Worm (Caenorhabditis elegans) whole organism, midembryonic: Measurements from ENCODE around the gene dph-5.

Experiments used
- T22C8.4 ChIP-seq: fragments of 200-800 bp; sonication (Bioruptor generic); IDR thresholded peaks from 2 replicates; pipeline ENCODE4 v1.3.6; 2022; ENCODE audit warnings: missing genetic modification characterization, missing compliant biosample characterization
- cog-1 ChIP-seq: sonication (generic microtip); optimal IDR thresholded peaks from 2 replicates; lab custom pipeline; 2016; ENCODE audit warnings: missing genetic modification characterization, missing compliant biosample characterization
- flt-1 ChIP-seq: fragments of 200-800 bp; sonication (Bioruptor generic); IDR thresholded peaks from 2 replicates; pipeline ENCODE4 v1.3.6; 2022; ENCODE audit warnings: missing genetic modification characterization, missing compliant biosample characterization
- klf-2 ChIP-seq: fragments of 200-800 bp; sonication (Bioruptor generic); conservative IDR thresholded peaks from 2 replicates; pipeline ENCODE4 v1.3.6; 2022; ENCODE audit warnings: missing genetic modification reagents, missing genetic modification characterization, missing compliant biosample characterization
- med-1 ChIP-seq: sonication (generic microtip); optimal IDR thresholded peaks from 2 replicates; lab custom pipeline; 2017; ENCODE audit warnings: missing genetic modification characterization, mild to moderate bottlenecking, missing compliant biosample characterization, antibody characterized with exemption, missing genetic modification reagents; ENCODE audit not compliant: insufficient read depth
- ref-1 ChIP-seq: fragments of 200-800 bp; sonication (Bioruptor generic); conservative IDR thresholded peaks from 2 replicates; pipeline ENCODE4 v1.3.6; 2022; ENCODE audit warnings: missing genetic modification reagents, missing genetic modification characterization, missing compliant biosample characterization
- tab-1 ChIP-seq: fragments of 200-800 bp; sonication (Bioruptor generic); IDR thresholded peaks from 2 replicates; pipeline ENCODE4 v1.3.6; 2022; ENCODE audit warnings: missing genetic modification characterization, missing compliant biosample characterization
- ztf-23 ChIP-seq: fragments of 200-800 bp; sonication (Bioruptor generic); IDR thresholded peaks from 2 replicates; pipeline ENCODE4 v1.3.6; 2022; ENCODE audit warnings: missing genetic modification reagents, missing genetic modification characterization, missing compliant biosample characterization
- ztf-29 ChIP-seq: fragments of 200-800 bp; sonication (Bioruptor generic); IDR thresholded peaks from 2 replicates; pipeline ENCODE4 v1.3.6; 2022; ENCODE audit warnings: missing genetic modification reagents, missing genetic modification characterization, missing compliant biosample characterization

Gene dph-5

DNA sequence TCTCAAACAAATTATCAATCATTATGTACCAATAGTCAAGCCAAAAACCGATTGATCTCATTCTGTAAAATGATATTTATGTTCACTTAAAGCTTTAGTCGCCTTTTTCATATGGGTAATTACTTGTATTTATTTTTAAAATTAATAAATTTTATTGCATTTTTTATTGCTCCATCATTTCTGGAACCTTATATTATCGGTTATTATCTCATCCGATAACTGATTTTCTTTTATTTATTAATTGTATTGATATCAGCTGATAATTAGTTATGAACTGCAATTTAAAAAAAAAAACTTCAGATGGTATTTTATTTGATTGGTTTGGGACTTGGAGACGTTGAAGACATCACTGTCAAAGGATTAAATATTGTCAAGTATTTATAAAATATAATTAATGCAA is at the start of gene dph-5:
Gene dph-5, plus strand, starts transcription at position 301 of the 400 bp plus-strand sequence.
- TF ChIP-seq ztf-23 (GFP tag; lab: Robert Waterston, UW) (no peak), klf-2 (GFP tag; lab: Robert Waterston, UW) (no peak), cog-1 (tag; lab: Kevin White, UChicago) (no peak), ztf-29 (GFP tag; lab: Robert Waterston, UW) (no peak), med-1 (GFP tag; lab: Kevin White, UChicago) (no peak), flt-1 (GFP tag; lab: Robert Waterston, UW) (no peak), tab-1 (GFP tag; lab: Robert Waterston, UW) (no peak), T22C8.4 (GFP tag; lab: Robert Waterston, UW) (no peak), ref-1 (GFP tag; lab: Robert Waterston, UW) (no peak)

DNA sequence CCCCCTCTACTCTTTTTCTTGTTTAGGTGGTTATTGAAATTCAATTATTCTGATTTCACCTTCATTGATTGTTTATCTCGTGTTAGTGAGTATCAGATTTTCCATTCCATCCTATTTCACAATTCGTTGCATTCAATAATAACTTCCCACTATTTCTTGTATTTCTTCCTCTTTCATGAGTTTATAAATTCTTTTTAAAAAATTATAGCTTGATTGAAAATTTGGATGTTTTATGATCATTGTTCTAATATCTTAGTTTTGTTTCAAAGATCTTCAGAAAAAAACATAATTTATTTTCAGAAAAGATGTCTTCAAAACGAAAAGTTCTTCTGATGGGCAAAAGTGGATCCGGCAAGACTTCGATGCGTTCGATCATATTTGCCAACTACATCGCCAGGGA is 48.9 kb upstream of the dph-5 start, which contains the start of gene raga-1:
Gene raga-1, plus strand, starts transcription at position 301 of the 400 bp plus-strand sequence.
- no peak for TF ChIP-seq T22C8.4 (GFP tag; lab: Robert Waterston, UW)
- TF ChIP-seq ztf-29 (GFP tag; lab: Robert Waterston, UW) = no peak
- TF ChIP-seq med-1 (GFP tag; lab: Kevin White, UChicago) = no peak
- no peak for TF ChIP-seq flt-1 (GFP tag; lab: Robert Waterston, UW)
- no peak for TF ChIP-seq klf-2 (GFP tag; lab: Robert Waterston, UW)
- no peak for TF ChIP-seq ref-1 (GFP tag; lab: Robert Waterston, UW)

DNA sequence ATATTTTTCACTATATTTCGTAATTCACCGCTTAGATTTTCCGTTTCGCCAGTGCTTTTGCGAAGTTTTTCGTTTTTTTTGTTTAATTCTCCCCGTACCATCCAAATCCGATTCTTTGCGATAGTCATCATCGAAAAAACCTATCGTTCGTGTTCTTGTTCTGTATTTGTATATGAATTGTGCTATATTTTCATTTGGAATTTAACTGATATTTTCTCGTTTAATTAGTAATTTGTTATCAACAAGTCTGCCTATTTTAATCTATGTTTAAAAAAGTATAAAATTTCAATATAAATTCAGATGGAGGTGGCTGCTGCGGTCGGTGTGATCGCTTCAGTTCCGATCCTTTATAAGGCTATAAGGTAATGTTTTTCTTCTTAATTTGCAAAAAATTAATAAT is 47.4 kb upstream of the dph-5 start, which contains the start of gene samp-1:
Gene samp-1, plus strand, starts transcription at position 301 of the 400 bp plus-strand sequence.
- TF ChIP-seq cog-1 (tag; lab: Kevin White, UChicago) = no peak
- no peak for TF ChIP-seq tab-1 (GFP tag; lab: Robert Waterston, UW)
- TF ChIP-seq med-1 (GFP tag; lab: Kevin White, UChicago) = no peak
- TF ChIP-seq T22C8.4 (GFP tag; lab: Robert Waterston, UW) = no peak
- no peak for TF ChIP-seq ztf-23 (GFP tag; lab: Robert Waterston, UW)
- TF ChIP-seq ztf-29 (GFP tag; lab: Robert Waterston, UW) = no peak
- no peak for TF ChIP-seq klf-2 (GFP tag; lab: Robert Waterston, UW)
- TF ChIP-seq ref-1 (GFP tag; lab: Robert Waterston, UW) = no peak

DNA sequence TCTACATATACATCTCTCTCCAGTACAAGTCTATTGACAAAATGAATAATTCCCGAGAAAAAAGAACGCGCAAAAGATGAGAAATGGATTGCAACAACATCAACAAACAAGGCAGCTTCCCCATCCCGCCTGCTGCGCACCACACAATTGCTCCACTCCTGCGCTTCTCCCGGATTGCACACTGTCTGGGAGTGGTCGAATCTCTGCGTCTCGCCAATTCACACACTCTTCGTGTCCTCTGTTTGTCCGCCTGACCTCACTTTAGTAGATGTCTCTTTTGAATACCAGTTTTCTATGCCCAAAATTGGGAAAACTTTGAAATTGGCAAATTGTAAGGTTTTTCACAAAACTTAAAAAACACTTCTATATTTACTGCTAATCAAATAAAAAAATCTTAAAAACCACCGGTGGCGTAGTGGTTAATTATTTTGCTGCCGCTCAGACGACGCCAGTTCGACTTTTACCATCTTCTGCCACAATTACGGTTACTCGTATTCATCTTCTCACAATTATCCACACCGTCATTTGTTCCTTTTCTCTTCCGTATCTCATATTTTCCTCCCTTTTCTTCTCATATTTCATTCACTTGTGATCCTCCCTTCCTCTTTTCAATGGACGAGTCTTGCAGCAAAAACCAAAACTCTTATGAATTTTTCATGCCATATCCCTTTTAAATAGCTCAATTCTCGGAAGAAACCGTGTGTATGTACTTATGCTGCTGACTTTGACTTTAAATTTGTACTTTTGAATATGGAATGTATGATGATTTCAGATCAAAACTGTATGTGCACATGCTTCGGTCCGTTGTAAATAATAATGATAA is 44.2 kb upstream of the dph-5 start, which contains the start of gene rsf-1:
Gene rsf-1, plus strand, starts transcription at position 773 of the 823 bp plus-strand sequence.
- TF ChIP-seq flt-1 (GFP tag; lab: Robert Waterston, UW) = no peak
- TF ChIP-seq cog-1 (tag; lab: Kevin White, UChicago) = peak; percentile 44

DNA sequence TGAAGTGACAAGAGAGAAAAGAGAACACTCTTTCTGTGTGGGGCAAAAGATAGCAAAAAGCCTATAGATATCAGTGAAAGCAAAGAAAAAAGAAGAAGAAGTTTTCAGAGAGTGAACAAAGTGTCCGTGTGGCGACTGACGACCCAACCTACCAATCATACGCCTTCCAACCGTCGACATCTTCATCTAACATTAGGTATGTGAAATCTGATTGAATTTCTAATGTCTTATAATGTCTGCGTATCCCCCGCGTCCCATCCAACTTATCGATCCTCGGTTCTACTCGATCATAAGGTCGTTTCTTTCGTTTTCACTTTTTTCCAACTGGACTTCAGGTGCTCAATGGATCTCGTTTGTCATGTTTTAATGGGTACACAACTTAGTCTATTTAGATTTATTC is 42.7 kb upstream of the dph-5 start:
- no peak for TF ChIP-seq tab-1 (GFP tag; lab: Robert Waterston, UW)
- TF ChIP-seq ztf-23 (GFP tag; lab: Robert Waterston, UW) = no peak

DNA sequence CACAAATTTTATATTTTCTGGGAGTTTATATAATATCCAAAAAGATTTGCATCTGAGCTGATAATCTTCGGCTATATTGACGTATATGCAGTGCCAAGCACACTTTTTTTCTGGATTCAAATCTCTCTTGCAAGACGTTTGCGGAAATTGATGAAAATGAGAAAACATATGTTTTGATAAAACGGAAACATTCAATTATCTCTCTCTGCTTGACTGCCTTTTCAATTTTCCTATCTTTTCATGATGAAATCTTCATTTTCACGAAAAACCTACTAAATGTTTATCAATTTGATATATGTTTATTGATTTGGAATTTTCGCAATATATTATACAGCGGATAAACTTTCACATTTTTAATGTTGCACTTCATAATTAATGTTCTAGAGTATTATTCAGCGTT is 42.0 kb upstream of the dph-5 start:
- TF ChIP-seq ztf-23 (GFP tag; lab: Robert Waterston, UW) (no peak), ref-1 (GFP tag; lab: Robert Waterston, UW) (no peak), T22C8.4 (GFP tag; lab: Robert Waterston, UW) (no peak), klf-2 (GFP tag; lab: Robert Waterston, UW) (no peak), flt-1 (GFP tag; lab: Robert Waterston, UW) (no peak), med-1 (GFP tag; lab: Kevin White, UChicago) (no peak), ztf-29 (GFP tag; lab: Robert Waterston, UW) (no peak), tab-1 (GFP tag; lab: Robert Waterston, UW) (no peak), cog-1 (tag; lab: Kevin White, UChicago) (no peak)

DNA sequence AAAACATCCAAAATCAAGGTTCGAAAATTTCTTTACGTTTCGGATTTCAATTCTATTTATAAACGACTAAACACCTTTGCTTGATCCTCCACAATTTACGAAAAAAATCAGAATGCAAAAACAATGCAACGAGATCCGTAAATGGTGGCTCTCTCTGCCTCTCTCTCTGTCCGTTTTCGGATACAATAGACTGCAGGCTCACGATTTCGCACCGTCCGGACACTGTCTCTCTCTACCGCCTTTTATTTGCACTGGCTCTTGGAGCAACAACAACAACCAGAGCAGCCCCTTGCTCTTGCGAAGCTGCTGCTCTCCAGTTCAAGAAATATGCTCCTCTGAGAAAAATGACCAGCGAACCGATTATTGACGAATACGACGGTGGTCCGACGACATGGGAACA is 37.8 kb upstream of the dph-5 start, which contains the start of gene T24F1.7:
Gene T24F1.7, plus strand, starts transcription at position 301 of the 400 bp plus-strand sequence.
- no peak for TF ChIP-seq klf-2 (GFP tag; lab: Robert Waterston, UW)
- 0 out of 2 replicates have a peak, but pooled peaks have one; percentile 13 for TF ChIP-seq tab-1 (GFP tag; lab: Robert Waterston, UW)

DNA sequence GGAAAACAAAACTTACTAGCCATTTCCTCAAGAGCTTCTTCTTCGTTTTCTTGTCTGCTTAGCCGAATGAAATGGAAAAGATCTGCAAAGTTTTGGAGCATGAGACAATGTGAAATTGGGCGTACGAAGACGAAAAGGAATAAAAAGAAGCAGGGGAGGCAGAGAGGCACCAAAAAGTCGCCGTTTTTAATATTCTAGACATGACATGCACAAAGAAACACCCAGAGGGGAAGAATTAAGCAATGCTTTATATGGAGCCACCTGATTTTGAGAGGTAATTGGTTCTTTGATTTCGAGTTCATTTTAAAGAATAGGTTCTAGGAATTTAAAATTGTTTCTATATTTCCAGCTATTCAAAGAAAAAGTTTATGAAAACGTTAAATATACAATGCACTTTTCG is 35.8 kb upstream of the dph-5 start, which contains the start of gene T24F1.4:
Gene T24F1.4, minus strand, starts transcription at position 101 of the 400 bp plus-strand sequence.
- TF ChIP-seq tab-1 (GFP tag; lab: Robert Waterston, UW) = no peak
- TF ChIP-seq T22C8.4 (GFP tag; lab: Robert Waterston, UW) = no peak
- TF ChIP-seq ztf-23 (GFP tag; lab: Robert Waterston, UW) = no peak

DNA sequence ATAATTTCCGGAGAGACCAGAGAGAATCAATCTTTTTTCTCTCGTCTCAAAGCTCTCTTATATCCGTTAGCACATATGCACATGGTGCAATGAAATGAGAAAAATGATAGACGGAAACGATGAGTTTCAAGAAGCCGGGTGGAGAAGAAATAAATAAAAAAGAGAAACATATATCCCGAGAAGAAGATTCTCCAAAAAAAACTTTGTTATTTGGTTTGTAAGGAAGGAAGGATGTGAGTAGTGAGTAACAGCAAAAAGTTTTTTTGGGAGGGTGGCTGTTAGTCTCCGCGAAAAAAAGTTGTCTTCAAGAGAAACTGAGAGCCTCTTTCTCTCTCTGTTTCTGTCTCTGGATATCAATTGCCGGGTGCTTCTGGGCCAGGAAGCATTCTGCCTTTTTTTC is 33.3 kb upstream of the dph-5 start:
- TF ChIP-seq klf-2 (GFP tag; lab: Robert Waterston, UW) = no peak
- no peak for TF ChIP-seq T22C8.4 (GFP tag; lab: Robert Waterston, UW)
- TF ChIP-seq ztf-23 (GFP tag; lab: Robert Waterston, UW) = no peak
- TF ChIP-seq ref-1 (GFP tag; lab: Robert Waterston, UW) = no peak
- no peak for TF ChIP-seq med-1 (GFP tag; lab: Kevin White, UChicago)
- no peak for TF ChIP-seq ztf-29 (GFP tag; lab: Robert Waterston, UW)
- TF ChIP-seq flt-1 (GFP tag; lab: Robert Waterston, UW) = no peak
- TF ChIP-seq tab-1 (GFP tag; lab: Robert Waterston, UW) = no peak
- no peak for TF ChIP-seq cog-1 (tag; lab: Kevin White, UChicago)
